Worm (Caenorhabditis elegans) whole organism, L4/young adult: ENCODE results near the gene srbc-56.

Experiments
- dao-5 ChIP-seq: sonication (generic microtip); optimal IDR thresholded peaks from 2 replicates; lab custom pipeline; 2016; ENCODE audit warnings: missing genotype, missing genetic modification characterization, moderate library complexity, missing compliant biosample characterization
- him-1 ChIP-seq: sonication (generic microtip); optimal IDR thresholded peaks from 2 replicates; lab custom pipeline; 2016; ENCODE audit warnings: missing genotype, missing genetic modification reagents, missing genetic modification characterization, missing compliant biosample characterization

DNA sequence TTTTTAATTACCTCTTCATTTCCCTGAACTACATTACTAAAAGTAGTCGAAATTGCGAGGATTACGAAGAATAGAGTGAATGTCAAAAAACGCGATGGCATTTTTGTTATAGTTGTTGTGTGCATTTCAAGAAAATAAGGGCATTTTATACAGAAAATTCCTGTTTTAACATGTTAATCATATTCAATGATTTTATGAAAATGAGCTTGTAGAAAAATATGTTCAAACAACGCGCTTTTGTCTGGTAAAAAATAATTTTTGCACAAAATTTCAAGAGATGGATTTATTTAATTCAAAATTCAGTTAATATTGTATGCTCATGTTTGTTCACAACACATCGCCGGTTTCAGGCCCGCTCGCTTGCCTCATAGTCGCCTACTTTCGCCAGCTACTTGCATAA, 33.4 kb downstream of the srbc-56 start, which contains the start of gene T26E4.10:
- no peak for TF ChIP-seq dao-5 (tag; lab: Kevin White, UChicago)
- no peak for TF ChIP-seq him-1 (tag; lab: Kevin White, UChicago)
